Fruit fly (Drosophila melanogaster) whole organism: Measurements from ENCODE around the gene CG34174.

Source experiments
- CG8478 ChIP-seq: fragments of >200 bp; optimal IDR thresholded peaks from 2 replicates; lab custom pipeline; 2018; ENCODE audit warnings: inconsistent platforms
- Dll ChIP-seq: fragments of >200 bp; optimal IDR thresholded peaks from 2 replicates; lab custom pipeline; 2017
- EcR ChIP-seq, 2 experiments: fragments of >200 bp; optimal IDR thresholded peaks; 2 replicates each; lab custom pipeline; 2017; ENCODE audit warnings: missing biosample characterization in 2 of 2, missing genetic modification characterization in 2 of 2, missing genetic modification reagents in 2 of 2
- pan ChIP-seq: fragments of >200 bp; optimal IDR thresholded peaks from 2 replicates; lab custom pipeline; 2017
- psq ChIP-seq: fragments of >200 bp; optimal IDR thresholded peaks from 2 replicates; lab custom pipeline; 2017
- usp ChIP-seq: fragments of >200 bp; optimal IDR thresholded peaks from 2 replicates; lab custom pipeline; 2017; ENCODE audit warnings: missing biosample characterization, missing genetic modification characterization, mixed read lengths

CG34174 gene

dm6 chr2L:2238151-2238550, 24.1 kb downstream of the CG34174 start, which contains the start of gene Tengl3:
Gene Tengl3, minus strand, starts transcription at chr2L:2238251.
- no peak for TF ChIP-seq psq (lab: Kevin White, UChicago)
- no peak for TF ChIP-seq pan (lab: Kevin White, UChicago)
- no peak for TF ChIP-seq usp
- TF ChIP-seq EcR (GFP tag; optimal IDR thresholded peaks at IDR 0.05; lab: Kevin White, UChicago): no peak
- no peak for TF ChIP-seq CG8478 (lab: Kevin White, UChicago)
- no peak for TF ChIP-seq Dll (lab: Kevin White, UChicago)

dm6 chr2L:2239284-2239683, 25.2 kb downstream of the CG34174 start, which contains the start of gene Tengl2:
Gene Tengl2, minus strand, starts transcription at chr2L:2239384.
- TF ChIP-seq psq (lab: Kevin White, UChicago) (no peak), CG8478 (lab: Kevin White, UChicago) (no peak), Dll (lab: Kevin White, UChicago) (no peak), pan (lab: Kevin White, UChicago) (no peak), usp (no peak), EcR (GFP tag; optimal IDR thresholded peaks at IDR 0.05; lab: Kevin White, UChicago) (no peak)

- no peak for TF ChIP-seq usp
- TF ChIP-seq EcR (GFP tag; optimal IDR thresholded peaks at IDR 0.05; lab: Kevin White, UChicago): no peak
- no peak for TF ChIP-seq Dll (lab: Kevin White, UChicago)
- TF ChIP-seq CG8478 (lab: Kevin White, UChicago): no peak
- no peak for TF ChIP-seq pan (lab: Kevin White, UChicago)
- TF ChIP-seq psq (lab: Kevin White, UChicago): no peak
Observed at dm6 chr2L:2240493-2240892, 26.4 kb downstream of the CG34174 start, which contains the start of gene Tengl1. Gene Tengl1, minus strand, starts transcription at chr2L:2240593.

dm6 chr2L:2242139-2242538, 28.1 kb downstream of the CG34174 start, which contains the start of gene CG4267:
Gene CG4267, plus strand, starts transcription at chr2L:2242378.
- peak; percentile 96 for TF ChIP-seq Dll (lab: Kevin White, UChicago)
- TF ChIP-seq pan (lab: Kevin White, UChicago): no peak
- peak in 1 of 2 experiments; percentile 42 for TF ChIP-seq EcR (GFP tag; optimal IDR thresholded peaks at IDR 0.05; lab: Kevin White, UChicago)

- TF ChIP-seq pan (lab: Kevin White, UChicago): no peak
- TF ChIP-seq usp: no peak
- no peak for TF ChIP-seq psq (lab: Kevin White, UChicago)
- no peak for TF ChIP-seq Dll (lab: Kevin White, UChicago)
- no peak for TF ChIP-seq EcR (GFP tag; optimal IDR thresholded peaks at IDR 0.05; lab: Kevin White, UChicago)
- TF ChIP-seq CG8478 (lab: Kevin White, UChicago): no peak
Observed at dm6 chr2L:2242783-2243182, 28.7 kb downstream of the CG34174 start.

dm6 chr2L:2249578-2249977, 35.5 kb downstream of the CG34174 start:
- TF ChIP-seq EcR (GFP tag; optimal IDR thresholded peaks at IDR 0.05; lab: Kevin White, UChicago) (no peak), pan (lab: Kevin White, UChicago) (no peak), Dll (lab: Kevin White, UChicago) (no peak), usp (no peak), psq (lab: Kevin White, UChicago) (no peak), CG8478 (lab: Kevin White, UChicago) (no peak)

- TF ChIP-seq CG8478 (lab: Kevin White, UChicago): no peak
- TF ChIP-seq pan (lab: Kevin White, UChicago): no peak
Observed at dm6 chr2L:2251175-2251574, 37.1 kb downstream of the CG34174 start, which contains the start of gene Ser12. Gene Ser12, minus strand, starts transcription at chr2L:2251275.

dm6 chr2L:2252241-2252640, 38.2 kb downstream of the CG34174 start, which contains the start of gene CG17239:
Gene CG17239, minus strand, starts transcription at chr2L:2252341.
- TF ChIP-seq Dll (lab: Kevin White, UChicago): no peak
- TF ChIP-seq EcR (GFP tag; optimal IDR thresholded peaks at IDR 0.05; lab: Kevin White, UChicago): no peak
- TF ChIP-seq usp: no peak
- no peak for TF ChIP-seq psq (lab: Kevin White, UChicago)
- TF ChIP-seq pan (lab: Kevin White, UChicago): no peak
- no peak for TF ChIP-seq CG8478 (lab: Kevin White, UChicago)

dm6 chr2L:2252745-2253144, 38.7 kb downstream of the CG34174 start, which contains the start of gene CG17234:
Gene CG17234, plus strand, starts transcription at chr2L:2253045.
- TF ChIP-seq CG8478 (lab: Kevin White, UChicago) (no peak), psq (lab: Kevin White, UChicago) (no peak), pan (lab: Kevin White, UChicago) (no peak), EcR (GFP tag; optimal IDR thresholded peaks at IDR 0.05; lab: Kevin White, UChicago) (no peak), Dll (lab: Kevin White, UChicago) (no peak)

- TF ChIP-seq psq (lab: Kevin White, UChicago) (no peak), Dll (lab: Kevin White, UChicago) (no peak)
Observed at dm6 chr2L:2254950-2255349, 40.9 kb downstream of the CG34174 start, which contains the start of gene Send1. Gene Send1, minus strand, starts transcription at chr2L:2255050.

- TF ChIP-seq CG8478 (lab: Kevin White, UChicago) (no peak), EcR (GFP tag; optimal IDR thresholded peaks at IDR 0.05; lab: Kevin White, UChicago) (no peak), usp (no peak), Dll (lab: Kevin White, UChicago) (no peak), pan (lab: Kevin White, UChicago) (no peak), psq (lab: Kevin White, UChicago) (no peak)
Observed at dm6 chr2L:2263142-2263541, 49.1 kb downstream of the CG34174 start, which contains the start of gene CG4270. Gene CG4270, plus strand, starts transcription at chr2L:2263442.
